Worm (Caenorhabditis elegans): Measurements from ENCODE around the gene F53A9.1.

ce11 chrX:8709424-8709823, 2.0 kb upstream of the F53A9.1 start, which contains the start of gene kreg-1:
- TF ChIP-seq mxl-1 (tag; optimal IDR thresholded peaks at IDR 0.05) (no peak), ama-1 (optimal IDR thresholded peaks at IDR 0.05) (no peak), ama-1 (GFP tag; optimal IDR thresholded peaks at IDR 0.05) (no peak), sea-2 (GFP tag; IDR thresholded peaks at IDR 0.05) (no peak), lir-1 (GFP tag; conservative IDR thresholded peaks at IDR 0.05) (no peak), dpl-1 (GFP tag; optimal IDR thresholded peaks at IDR 0.05) (no peak), lin-26 (GFP tag; IDR thresholded peaks at IDR 0.05) (no peak), F39B2.1 (GFP tag; IDR thresholded peaks at IDR 0.05) (no peak), zim-3 (tag; optimal IDR thresholded peaks at IDR 0.05) (no peak)
